Fruit fly (Drosophila melanogaster) whole organism, prepupa: ENCODE results near the gene CG14445.

Experiments used
- CG10669 ChIP-seq: fragments of 200-800 bp; sonication (Bioruptor generic); optimal IDR thresholded peaks from 3 replicates; lab custom pipeline; 2018; ENCODE audit warnings: missing biosample characterization, mild to moderate bottlenecking, missing genetic modification characterization, moderate library complexity
- CG11294 ChIP-seq: fragments of 200-800 bp; sonication (Bioruptor generic); IDR thresholded peaks from 2 replicates; pipeline ENCODE4 v1.3.6; 2022; ENCODE audit warnings: missing biosample characterization, missing genetic modification characterization
- CG11902 ChIP-seq: fragments of 200-800 bp; sonication (Bioruptor generic); optimal IDR thresholded peaks from 3 replicates; lab custom pipeline; 2016; ENCODE audit warnings: missing biosample characterization, missing genetic modification characterization
- CG15336 ChIP-seq: fragments of 200-800 bp; sonication (Bioruptor generic); IDR thresholded peaks from 2 replicates; pipeline ENCODE4 v1.3.6; 2022; ENCODE audit warnings: missing biosample characterization, missing genetic modification characterization
- CG1621 ChIP-seq: fragments of 200-800 bp; sonication (Bioruptor generic); optimal IDR thresholded peaks from 3 replicates; lab custom pipeline; 2018; ENCODE audit warnings: missing biosample characterization, mild to moderate bottlenecking, missing genetic modification characterization
- CG16779 ChIP-seq: fragments of 200-800 bp; sonication (Bioruptor generic); optimal IDR thresholded peaks from 3 replicates; lab custom pipeline; 2017; ENCODE audit warnings: missing biosample characterization, mild to moderate bottlenecking, missing genetic modification characterization
- CG31627 ChIP-seq: fragments of 200-800 bp; sonication (Bioruptor generic); optimal IDR thresholded peaks from 3 replicates; lab custom pipeline; 2016; ENCODE audit warnings: missing biosample characterization, missing genetic modification characterization
- CG32006 ChIP-seq: fragments of 200-800 bp; sonication (Bioruptor generic); optimal IDR thresholded peaks from 3 replicates; lab custom pipeline; 2017; ENCODE audit warnings: missing biosample characterization, mild to moderate bottlenecking, missing genetic modification characterization
- CG34406 ChIP-seq: fragments of 200-800 bp; sonication (Bioruptor generic); optimal IDR thresholded peaks from 3 replicates; lab custom pipeline; 2016; ENCODE audit warnings: missing biosample characterization, missing genetic modification characterization
- CG3919 ChIP-seq: fragments of 200-800 bp; sonication (Bioruptor generic); optimal IDR thresholded peaks from 3 replicates; lab custom pipeline; 2016; ENCODE audit warnings: missing biosample characterization, missing genetic modification characterization
- CG6163 ChIP-seq: fragments of 200-800 bp; sonication (Bioruptor generic); IDR thresholded peaks from 3 replicates; pipeline ENCODE4 v1.3.6; 2022; ENCODE audit warnings: missing biosample characterization, missing genetic modification characterization
- CG6276 ChIP-seq: fragments of 200-800 bp; sonication (Bioruptor generic); optimal IDR thresholded peaks from 2 replicates; lab custom pipeline; 2017; ENCODE audit warnings: missing biosample characterization, mild to moderate bottlenecking, missing genetic modification characterization
- CG6792 ChIP-seq: fragments of 200-800 bp; sonication (Bioruptor generic); optimal IDR thresholded peaks from 3 replicates; lab custom pipeline; 2016; ENCODE audit warnings: missing biosample characterization, missing genetic modification characterization
- CG6808 ChIP-seq: fragments of 200-800 bp; sonication (Bioruptor generic); optimal IDR thresholded peaks from 3 replicates; lab custom pipeline; 2017; ENCODE audit warnings: missing biosample characterization, missing genetic modification characterization, mild to moderate bottlenecking, moderate library complexity, missing genetic modification reagents
- CG6854 ChIP-seq: fragments of 200-800 bp; sonication (Bioruptor generic); optimal IDR thresholded peaks from 2 replicates; lab custom pipeline; 2017; ENCODE audit warnings: missing biosample characterization, mild to moderate bottlenecking, missing genetic modification characterization
- CG8119 ChIP-seq: fragments of 200-800 bp; sonication (Bioruptor generic); IDR thresholded peaks from 3 replicates; pipeline ENCODE4 v1.3.6; 2022; ENCODE audit warnings: missing biosample characterization, missing genetic modification characterization
- CG8632 ChIP-seq: fragments of 200-800 bp; sonication (Bioruptor generic); optimal IDR thresholded peaks from 3 replicates; lab custom pipeline; 2016; ENCODE audit warnings: missing biosample characterization, missing genetic modification characterization
- CG9139 ChIP-seq: fragments of 200-800 bp; sonication (Bioruptor generic); optimal IDR thresholded peaks from 3 replicates; lab custom pipeline; 2017; ENCODE audit warnings: missing biosample characterization, mild to moderate bottlenecking, missing genetic modification characterization
- Eip75B ChIP-seq: fragments of 200-800 bp; sonication (Bioruptor generic); optimal IDR thresholded peaks from 3 replicates; lab custom pipeline; 2016; ENCODE audit warnings: missing biosample characterization, missing genetic modification characterization
- Eip78C ChIP-seq: fragments of 200-800 bp; sonication (Bioruptor generic); peaks from one replicate; lab custom pipeline; 2016; ENCODE audit warnings: missing biosample characterization, missing genetic modification characterization
- Eip93F ChIP-seq: fragments of 200-800 bp; sonication (Bioruptor generic); optimal IDR thresholded peaks from 2 replicates; lab custom pipeline; 2016; ENCODE audit warnings: missing biosample characterization, mild to moderate bottlenecking, missing genetic modification characterization
- Ets96B ChIP-seq: fragments of 200-800 bp; optimal IDR thresholded peaks from 2 replicates; lab custom pipeline; 2019; ENCODE audit warnings: missing biosample characterization, mild to moderate bottlenecking, missing genetic modification characterization, moderate library complexity
- Hr39 ChIP-seq: fragments of 200-800 bp; sonication (Bioruptor generic); optimal IDR thresholded peaks from 2 replicates; lab custom pipeline; 2016; ENCODE audit warnings: missing biosample characterization, missing genetic modification characterization
- Hr4 ChIP-seq: fragments of 200-800 bp; sonication (Bioruptor generic); optimal IDR thresholded peaks from 3 replicates; lab custom pipeline; 2016; ENCODE audit warnings: missing biosample characterization, missing genetic modification characterization
- Met ChIP-seq: fragments of 200-800 bp; sonication (Bioruptor generic); optimal IDR thresholded peaks from 3 replicates; lab custom pipeline; 2016; ENCODE audit warnings: missing biosample characterization, missing genetic modification characterization
- Smox ChIP-seq: fragments of 200-800 bp; sonication (Bioruptor generic); optimal IDR thresholded peaks from 3 replicates; lab custom pipeline; 2016; ENCODE audit warnings: missing biosample characterization, missing genetic modification characterization
- Sox102F ChIP-seq: fragments of 200-800 bp; sonication (Bioruptor generic); optimal IDR thresholded peaks from 2 replicates; lab custom pipeline; 2016; ENCODE audit warnings: missing biosample characterization, mild to moderate bottlenecking, missing genetic modification characterization
- Sox14 ChIP-seq: fragments of 200-800 bp; sonication (Bioruptor generic); optimal IDR thresholded peaks from 3 replicates; lab custom pipeline; 2016; ENCODE audit warnings: missing biosample characterization, missing genetic modification characterization
- achi ChIP-seq: fragments of 200-800 bp; sonication (Bioruptor generic); optimal IDR thresholded peaks from 3 replicates; lab custom pipeline; 2016; ENCODE audit warnings: missing biosample characterization, missing genetic modification characterization
- acj6 ChIP-seq: fragments of 200-800 bp; sonication (Bioruptor generic); optimal IDR thresholded peaks from 3 replicates; lab custom pipeline; 2016; ENCODE audit warnings: missing biosample characterization, missing genetic modification characterization
- cyc ChIP-seq: fragments of 200-800 bp; sonication (Bioruptor generic); optimal IDR thresholded peaks from 3 replicates; lab custom pipeline; 2016; ENCODE audit warnings: missing biosample characterization, missing genetic modification characterization
- dsx ChIP-seq: fragments of 200-800 bp; optimal IDR thresholded peaks from 3 replicates; lab custom pipeline; 2019; ENCODE audit warnings: missing biosample characterization, mild to moderate bottlenecking, missing genetic modification characterization, moderate library complexity; ENCODE audit not compliant: poor library complexity, severe bottlenecking
- eg ChIP-seq: fragments of 200-800 bp; sonication (Bioruptor generic); IDR thresholded peaks from 3 replicates; pipeline ENCODE4 v1.3.6; 2022; ENCODE audit warnings: missing biosample characterization, missing genetic modification characterization
- esn ChIP-seq: fragments of 200-800 bp; sonication (Bioruptor generic); optimal IDR thresholded peaks from 2 replicates; lab custom pipeline; 2016; ENCODE audit warnings: missing biosample characterization, mild to moderate bottlenecking, missing genetic modification characterization, moderate library complexity
- fd59A ChIP-seq: fragments of 200-800 bp; sonication (Bioruptor generic); optimal IDR thresholded peaks from 2 replicates; lab custom pipeline; 2017; ENCODE audit warnings: missing biosample characterization, mild to moderate bottlenecking, missing genetic modification characterization, missing genetic modification reagents
- fd85E ChIP-seq: fragments of 200-800 bp; sonication (Bioruptor generic); optimal IDR thresholded peaks from 3 replicates; lab custom pipeline; 2016; ENCODE audit warnings: missing biosample characterization, missing genetic modification characterization
- fkh ChIP-seq: fragments of 200-800 bp; sonication (Bioruptor generic); optimal IDR thresholded peaks from 3 replicates; lab custom pipeline; 2017; ENCODE audit warnings: missing biosample characterization, mild to moderate bottlenecking, missing genetic modification characterization, moderate library complexity
- pdm3 ChIP-seq: fragments of 200-800 bp; sonication (Bioruptor generic); optimal IDR thresholded peaks from 3 replicates; lab custom pipeline; 2016; ENCODE audit warnings: missing biosample characterization, missing genetic modification characterization
- svp ChIP-seq: fragments of 200-800 bp; sonication (Bioruptor generic); peaks from one replicate; lab custom pipeline; 2016; ENCODE audit warnings: missing biosample characterization, missing genetic modification characterization
- topi ChIP-seq: fragments of 200-800 bp; sonication (Bioruptor generic); optimal IDR thresholded peaks from 3 replicates; lab custom pipeline; 2016; ENCODE audit warnings: missing biosample characterization, missing genetic modification characterization
- vri ChIP-seq: fragments of 200-800 bp; sonication (Bioruptor generic); optimal IDR thresholded peaks from 3 replicates; lab custom pipeline; 2016; ENCODE audit warnings: missing biosample characterization, mild to moderate bottlenecking, missing genetic modification characterization

The CG14445 gene

dm6 chrX:6199791-6200190 is 37.3 kb upstream of the CG14445 start, which contains the start of gene CG43090:
CG43090 (minus strand) TSS chrX:6199891.
- TF ChIP-seq CG6792 (GFP tag; lab: Kevin White, UChicago) (no peak), CG6808 (GFP tag; lab: Kevin White, UChicago) (no peak), Hr39 (no peak), CG34406 (GFP tag; lab: Kevin White, UChicago) (no peak), fd85E (GFP tag; lab: Kevin White, UChicago) (no peak), CG8119 (no peak), eg (no peak), acj6 (GFP tag; lab: Kevin White, UChicago) (no peak), achi (no peak)

- no peak for TF ChIP-seq CG32006 (GFP tag; lab: Kevin White, UChicago)
- no peak for TF ChIP-seq CG3919 (GFP tag; lab: Kevin White, UChicago)
- no peak for TF ChIP-seq Met
- TF ChIP-seq Eip93F (GFP tag; lab: Kevin White, UChicago) = no peak
- TF ChIP-seq Smox = no peak
- TF ChIP-seq CG31627 (GFP tag; lab: Kevin White, UChicago) = no peak
- no peak for TF ChIP-seq CG6276 (GFP tag; lab: Kevin White, UChicago)
- TF ChIP-seq esn (GFP tag; lab: Kevin White, UChicago) = no peak
- TF ChIP-seq Sox102F (GFP tag; lab: Kevin White, UChicago) = no peak
- no peak for TF ChIP-seq cyc (GFP tag; lab: Kevin White, UChicago)
- no peak for TF ChIP-seq CG15336
- TF ChIP-seq topi (GFP tag; lab: Kevin White, UChicago) = no peak
- TF ChIP-seq dsx (GFP tag; lab: Kevin White, UChicago) = no peak
- TF ChIP-seq CG16779 (tag; lab: Kevin White, UChicago) = no peak
- no peak for TF ChIP-seq svp (GFP tag; lab: Kevin White, UChicago)
These were observed 35.7 kb upstream of the CG14445 start for dm6 chrX:6201459-6201858.

DNA sequence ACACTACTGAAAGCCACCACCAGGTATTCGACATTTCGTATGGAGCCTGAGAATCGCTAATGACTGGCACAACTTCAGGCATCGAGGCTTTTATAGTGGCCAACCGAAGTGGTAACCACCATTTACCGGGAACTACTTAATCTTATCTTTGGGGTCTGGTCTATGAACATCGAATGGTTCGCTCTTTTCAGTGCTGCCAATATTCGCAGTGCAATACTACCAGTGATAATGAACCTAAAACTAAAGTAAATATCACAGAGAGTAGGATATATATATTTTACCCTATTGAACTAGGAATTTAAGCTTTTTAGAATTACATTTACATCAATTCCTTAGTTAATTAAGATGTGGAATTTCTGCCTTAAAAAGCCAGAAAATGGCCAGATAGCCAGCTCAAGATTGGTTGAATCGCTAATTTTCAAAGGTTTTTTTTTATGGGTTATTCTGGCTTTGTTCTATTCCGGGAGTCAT is 34.6 kb upstream of the CG14445 start, which contains the start of gene vanin-like:
Gene vanin-like (minus strand): TSS at position 51 of the 471 bp plus-strand sequence.
- no peak for TF ChIP-seq Sox14 (GFP tag; lab: Kevin White, UChicago)
- TF ChIP-seq Ets96B = no peak
- TF ChIP-seq cyc (GFP tag; lab: Kevin White, UChicago) = no peak
- no peak for TF ChIP-seq Sox102F (GFP tag; lab: Kevin White, UChicago)
- no peak for TF ChIP-seq CG6792 (GFP tag; lab: Kevin White, UChicago)
- no peak for TF ChIP-seq CG16779 (tag; lab: Kevin White, UChicago)
- no peak for TF ChIP-seq CG8632 (GFP tag; lab: Kevin White, UChicago)
- no peak for TF ChIP-seq CG11294 (GFP tag; lab: Robert Waterston, UW)
- no peak for TF ChIP-seq CG32006 (GFP tag; lab: Kevin White, UChicago)
- TF ChIP-seq CG8119 = no peak
- TF ChIP-seq CG10669 (GFP tag; lab: Kevin White, UChicago) = no peak
- TF ChIP-seq fd59A (GFP tag; lab: Kevin White, UChicago) = no peak
- no peak for TF ChIP-seq vri
- TF ChIP-seq CG3919 (GFP tag; lab: Kevin White, UChicago) = no peak
- no peak for TF ChIP-seq CG11902 (GFP tag; lab: Kevin White, UChicago)

- TF ChIP-seq Eip78C (GFP tag; lab: Kevin White, UChicago) (peak; percentile 54), topi (GFP tag; lab: Kevin White, UChicago) (no peak)
These were observed 32.0 kb upstream of the CG14445 start for dm6 chrX:6205099-6205498.

dm6 chrX:6216650-6217049 is 20.5 kb upstream of the CG14445 start:
- TF ChIP-seq eg (no peak), CG8119 (no peak), fkh (GFP tag; lab: Kevin White, UChicago) (no peak), CG10669 (GFP tag; lab: Kevin White, UChicago) (no peak), svp (GFP tag; lab: Kevin White, UChicago) (no peak), acj6 (GFP tag; lab: Kevin White, UChicago) (no peak), CG1621 (no peak), CG3919 (GFP tag; lab: Kevin White, UChicago) (no peak), pdm3 (no peak), CG9139 (GFP tag; lab: Kevin White, UChicago) (no peak), Eip75B (GFP tag; lab: Kevin White, UChicago) (no peak), CG6854 (GFP tag; lab: Kevin White, UChicago) (no peak), CG6163 (no peak), Sox14 (GFP tag; lab: Kevin White, UChicago) (no peak), Hr4 (GFP tag; lab: Kevin White, UChicago) (no peak), fd85E (GFP tag; lab: Kevin White, UChicago) (no peak), CG34406 (GFP tag; lab: Kevin White, UChicago) (no peak)
